Fruit fly (Drosophila melanogaster): ENCODE measurements around the gene Hpd.

Hpd gene

dm6 chr3L:20425888-20426287 lies 13.8 kb downstream of the Hpd start, which contains the start of gene CG5282:
CG5282 (minus strand) TSS chr3L:20426071.
- TF ChIP-seq rgr (GFP tag; optimal IDR thresholded peaks at IDR 0.05) (no peak), dsf (GFP tag; optimal IDR thresholded peaks at IDR 0.05; ENCODE audit: borderline replicate concordance) (no peak), lola (GFP tag; optimal IDR thresholded peaks at IDR 0.05) (no peak), br (GFP tag; optimal IDR thresholded peaks at IDR 0.05) (no peak), CG32264 (GFP tag; optimal IDR thresholded peaks at IDR 0.05) (no peak), fru (GFP tag; optimal IDR thresholded peaks at IDR 0.05) (no peak), OdsH (GFP tag; optimal IDR thresholded peaks at IDR 0.05) (no peak), Dif (GFP tag; optimal IDR thresholded peaks at IDR 0.05; ENCODE audit: partially characterized antibody) (no peak), ey (GFP tag; optimal IDR thresholded peaks at IDR 0.05) (no peak), dmrt93B (GFP tag; optimal IDR thresholded peaks at IDR 0.05) (no peak), dl (GFP tag; optimal IDR thresholded peaks at IDR 0.05; ENCODE audit: insufficient read depth in 1 of 2, partially characterized antibody in 2 of 2) (no peak), sv (GFP tag; optimal IDR thresholded peaks at IDR 0.05) (no peak), tai (GFP tag; optimal IDR thresholded peaks at IDR 0.05) (no peak), Mio (GFP tag; optimal IDR thresholded peaks at IDR 0.05) (no peak)

- no peak for TF ChIP-seq OdsH (GFP tag; optimal IDR thresholded peaks at IDR 0.05)
- TF ChIP-seq psq (GFP tag; optimal IDR thresholded peaks at IDR 0.05) = no peak
- no peak for TF ChIP-seq Dif (GFP tag; optimal IDR thresholded peaks at IDR 0.05; ENCODE audit: partially characterized antibody)
- TF ChIP-seq lola (GFP tag; optimal IDR thresholded peaks at IDR 0.05) = no peak
These were observed 26.4 kb downstream of the Hpd start, which contains the start of gene zye for dm6 chr3L:20413304-20413703. zye (plus strand) TSS chr3L:20413604.

- TF ChIP-seq CG9705 (GFP tag; optimal IDR thresholded peaks at IDR 0.05) (no peak), Myc (optimal IDR thresholded peaks at IDR 0.05) (peak; percentile 27), Vsx2 (GFP tag; optimal IDR thresholded peaks at IDR 0.05; ENCODE audit: partially characterized antibody) (peak; percentile 93), fru (GFP tag; optimal IDR thresholded peaks at IDR 0.05) (peak; percentile 2), N (GFP tag; optimal IDR thresholded peaks at IDR 0.05) (peak; percentile 11), rgr (GFP tag; optimal IDR thresholded peaks at IDR 0.05) (peak; percentile 7)
These were observed 28.9 kb downstream of the Hpd start for dm6 chr3L:20410780-20411179.

dm6 chr3L:20410345-20410744 lies 29.3 kb downstream of the Hpd start, which contains the start of gene CG13248:
CG13248 (minus strand) TSS chr3L:20410566.
- no peak for TF ChIP-seq CG9705 (GFP tag; optimal IDR thresholded peaks at IDR 0.05)
- no peak for TF ChIP-seq ey (GFP tag; optimal IDR thresholded peaks at IDR 0.05)
- no peak for TF ChIP-seq dmrt93B (GFP tag; optimal IDR thresholded peaks at IDR 0.05)
- no peak for TF ChIP-seq sage (GFP tag; optimal IDR thresholded peaks at IDR 0.05)
- no peak for TF ChIP-seq HLH106 (tag; optimal IDR thresholded peaks at IDR 0.05)
- no peak for TF ChIP-seq rgr (GFP tag; optimal IDR thresholded peaks at IDR 0.05)
- no peak for TF ChIP-seq Dif (GFP tag; optimal IDR thresholded peaks at IDR 0.05; ENCODE audit: partially characterized antibody)
- no peak for TF ChIP-seq brk (GFP tag; optimal IDR thresholded peaks at IDR 0.05)
- TF ChIP-seq GATAd (GFP tag; optimal IDR thresholded peaks at IDR 0.05) = no peak
- no peak for TF ChIP-seq Rel (GFP tag; optimal IDR thresholded peaks at IDR 0.05)
- TF ChIP-seq Rel (tag; optimal IDR thresholded peaks at IDR 0.05) = no peak
- no peak for TF ChIP-seq lola (GFP tag; optimal IDR thresholded peaks at IDR 0.05)
- TF ChIP-seq br (GFP tag; optimal IDR thresholded peaks at IDR 0.05) = no peak
- TF ChIP-seq foxo (GFP tag; optimal IDR thresholded peaks at IDR 0.05) = no peak
- TF ChIP-seq jim (GFP tag; optimal IDR thresholded peaks at IDR 0.05) = no peak
- no peak for TF ChIP-seq dsf (GFP tag; optimal IDR thresholded peaks at IDR 0.05; ENCODE audit: borderline replicate concordance)
- TF ChIP-seq Sp1 (GFP tag; optimal IDR thresholded peaks at IDR 0.05) = no peak
- no peak for TF ChIP-seq psq (GFP tag; optimal IDR thresholded peaks at IDR 0.05)

- TF ChIP-seq Abd-B (GFP tag; optimal IDR thresholded peaks at IDR 0.05) = no peak
- peak; percentile 14 for TF ChIP-seq Sp1 (GFP tag; optimal IDR thresholded peaks at IDR 0.05)
- no peak for TF ChIP-seq usp (GFP tag; optimal IDR thresholded peaks at IDR 0.05)
- no peak for TF ChIP-seq GATAd (GFP tag; optimal IDR thresholded peaks at IDR 0.05)
- peak; percentile 66 for TF ChIP-seq Myc (optimal IDR thresholded peaks at IDR 0.05)
- peak; percentile 64 for TF ChIP-seq N (GFP tag; optimal IDR thresholded peaks at IDR 0.05)
- no peak for TF ChIP-seq brk (GFP tag; optimal IDR thresholded peaks at IDR 0.05)
These were observed 33.4 kb downstream of the Hpd start for dm6 chr3L:20405971-20406948.

All from whole organism, wandering third instar larva.